Fruit fly (Drosophila melanogaster): ENCODE measurements around the gene Cyp6d5.

DNA sequence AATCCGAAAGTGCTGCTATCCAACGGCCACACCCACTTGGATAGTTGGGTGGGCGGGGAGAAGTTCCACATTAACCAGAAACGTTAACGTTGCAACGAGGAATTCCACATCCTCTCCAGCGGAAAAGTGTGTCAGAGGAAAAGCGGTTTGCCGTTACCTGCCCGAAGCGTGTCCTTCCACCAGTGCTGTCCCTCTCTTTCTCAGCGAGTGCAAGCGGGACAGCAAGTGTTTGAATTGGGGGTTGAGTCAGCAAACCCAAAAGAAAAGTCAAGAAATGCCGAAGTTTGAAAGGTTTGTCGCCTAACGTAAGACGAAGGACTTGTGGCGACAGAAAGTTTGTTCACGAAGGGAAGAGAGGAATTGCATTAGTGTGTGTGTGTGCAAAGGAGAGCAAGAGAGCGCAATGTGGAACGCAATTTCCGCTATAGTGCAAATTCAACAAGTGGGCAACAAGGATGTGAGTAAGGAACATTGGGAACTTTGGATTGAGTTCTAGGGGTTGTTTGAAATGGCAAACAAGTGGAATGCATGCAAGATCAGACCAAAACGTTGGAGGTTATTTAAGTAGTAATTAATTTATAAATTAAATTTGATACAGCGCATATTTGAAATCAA lies 21.6 kb downstream of the Cyp6d5 start:
- TF ChIP-seq psq (optimal IDR thresholded peaks at IDR 0.05) (no peak), CG8478 (optimal IDR thresholded peaks at IDR 0.05) (no peak), pan (optimal IDR thresholded peaks at IDR 0.05) (no peak), EcR (GFP tag; optimal IDR thresholded peaks at IDR 0.05) (no peak), usp (GFP tag; optimal IDR thresholded peaks at IDR 0.05) (no peak)
